Fruit fly (Drosophila melanogaster) whole organism: ENCODE measurements around the gene ck.
A peak's percentile ranks its signal among the peaks of the same experiment; 100 is the strongest.

Experiments used
- Dll ChIP-seq: fragments of >200 bp; optimal IDR thresholded peaks from 2 replicates; lab custom pipeline; 2017
- EcR ChIP-seq, 2 experiments: fragments of >200 bp; optimal IDR thresholded peaks; 2 replicates each; lab custom pipeline; 2017; ENCODE audit warnings: missing biosample characterization in 2 of 2, missing genetic modification characterization in 2 of 2, missing genetic modification reagents in 2 of 2
- pan ChIP-seq: fragments of >200 bp; optimal IDR thresholded peaks from 2 replicates; lab custom pipeline; 2017
- psq ChIP-seq: fragments of >200 bp; optimal IDR thresholded peaks from 2 replicates; lab custom pipeline; 2017
- usp ChIP-seq: fragments of >200 bp; optimal IDR thresholded peaks from 2 replicates; lab custom pipeline; 2017; ENCODE audit warnings: missing biosample characterization, missing genetic modification characterization, mixed read lengths

DNA sequence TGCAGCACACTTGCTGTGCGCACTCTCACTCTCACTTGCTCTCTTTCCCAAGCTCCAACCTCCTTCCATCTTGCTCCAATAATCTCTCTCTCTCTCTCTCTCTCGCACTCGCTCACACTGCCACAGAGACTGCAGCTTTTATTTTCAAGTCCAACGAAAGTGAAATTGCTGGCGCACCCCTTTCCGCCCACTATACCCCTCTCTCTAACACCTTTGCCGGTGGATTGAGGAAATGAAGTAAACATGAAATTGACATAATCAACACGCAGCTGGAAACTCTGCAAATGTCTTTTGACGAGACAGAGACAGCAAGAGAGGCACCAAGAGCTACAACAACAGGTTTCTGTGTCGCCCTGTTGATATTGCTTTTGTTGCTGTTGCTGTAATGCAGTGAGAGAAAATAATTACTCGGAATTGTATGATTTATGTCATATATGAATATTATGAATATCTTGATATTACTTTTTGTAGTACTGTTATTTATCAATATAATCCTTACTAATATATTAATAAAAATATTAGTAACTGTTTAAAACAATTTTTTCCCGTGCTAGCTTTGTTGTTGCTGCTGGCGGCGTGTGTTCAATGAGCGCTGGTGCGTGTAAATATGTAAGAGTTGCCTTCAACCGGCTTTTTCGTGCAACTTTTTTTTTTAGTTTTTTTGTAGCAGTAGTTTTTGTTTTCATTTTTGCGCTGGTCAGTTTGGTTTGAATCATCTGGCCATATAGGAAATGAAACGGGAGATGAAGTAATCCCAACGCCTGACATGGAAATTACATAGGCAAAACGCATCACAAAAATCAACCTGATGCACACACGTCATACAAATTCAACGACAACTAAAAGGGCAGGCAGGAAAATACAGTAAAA is 61.8 kb downstream of the ck start:
- TF ChIP-seq pan (no peak), usp (GFP tag; lab: Kevin White, UChicago) (no peak), psq (lab: Kevin White, UChicago) (no peak), EcR (GFP tag; optimal IDR thresholded peaks at IDR 0.05; lab: Kevin White, UChicago) (peak in 1 of 2 experiments; percentile 3), Dll (peak; percentile 26)
